Fruit fly (Drosophila melanogaster) whole organism, embryonic: ENCODE results near the gene Srg3.

Source experiments
- Asciz ChIP-seq: fragments of 200-800 bp; sonication (Bioruptor generic); optimal IDR thresholded peaks from 2 replicates; lab custom pipeline; 2017; ENCODE audit warnings: missing biosample characterization, mild to moderate bottlenecking, missing genetic modification characterization, missing genetic modification reagents
- Blimp-1 ChIP-seq: fragments of 200-800 bp; sonication (Bioruptor generic); optimal IDR thresholded peaks from 3 replicates; lab custom pipeline; 2018; ENCODE audit warnings: missing biosample characterization, missing genetic modification characterization, mild to moderate bottlenecking, moderate library complexity, missing genetic modification reagents
- C15 ChIP-seq: fragments of 200-800 bp; sonication (Bioruptor generic); IDR thresholded peaks from 3 replicates; pipeline ENCODE4 v1.3.6; 2022; ENCODE audit warnings: missing biosample characterization, missing genetic modification characterization
- CG10366 ChIP-seq: fragments of 200-800 bp; sonication (Bioruptor generic); IDR thresholded peaks from 2 replicates; pipeline ENCODE4 v1.3.6; 2022; ENCODE audit warnings: missing biosample characterization, missing genetic modification characterization
- CG11560 ChIP-seq: fragments of 200-800 bp; sonication (Bioruptor generic); IDR thresholded peaks from 3 replicates; pipeline ENCODE4 v1.3.6; 2022; ENCODE audit warnings: missing biosample characterization, missing genetic modification characterization
- CG12236 ChIP-seq: fragments of 200-800 bp; sonication (Bioruptor generic); optimal IDR thresholded peaks from 2 replicates; lab custom pipeline; 2016; ENCODE audit warnings: missing biosample characterization, missing genetic modification characterization
- CG12769 ChIP-seq: fragments of 200-800 bp; sonication (Bioruptor generic); optimal IDR thresholded peaks from 2 replicates; lab custom pipeline; 2019; ENCODE audit warnings: missing biosample characterization, mild to moderate bottlenecking, missing genetic modification characterization, moderate library complexity
- CG14014 ChIP-seq: fragments of 200-800 bp; sonication (Bioruptor generic); IDR thresholded peaks from 2 replicates; pipeline ENCODE4 v1.3.6; 2022; ENCODE audit warnings: missing biosample characterization, missing genetic modification characterization
- CG14441 ChIP-seq: fragments of 200-800 bp; sonication (Bioruptor generic); IDR thresholded peaks from 2 replicates; pipeline ENCODE4 v1.3.6; 2022; ENCODE audit warnings: missing biosample characterization, missing genetic modification characterization
- CG2120 ChIP-seq: fragments of 200-800 bp; sonication (Bioruptor generic); optimal IDR thresholded peaks from 3 replicates; lab custom pipeline; 2016; ENCODE audit warnings: missing biosample characterization, missing genetic modification characterization
- CG2129 ChIP-seq: fragments of 200-800 bp; sonication (Bioruptor generic); IDR thresholded peaks from 2 replicates; pipeline ENCODE4 v1.3.6; 2022; ENCODE audit warnings: missing biosample characterization, missing genetic modification characterization; ENCODE audit not compliant: partially characterized antibody
- CG2199 ChIP-seq: fragments of 200-800 bp; sonication (Bioruptor generic); IDR thresholded peaks from 3 replicates; pipeline ENCODE4 v1.3.6; 2022; ENCODE audit warnings: missing biosample characterization, missing genetic modification characterization
- CG2889 ChIP-seq: fragments of 200-800 bp; sonication (Bioruptor generic); IDR thresholded peaks from 3 replicates; pipeline ENCODE4 v1.3.6; 2022; ENCODE audit warnings: missing biosample characterization, missing genetic modification characterization
- CG30020 ChIP-seq: fragments of 200-800 bp; optimal IDR thresholded peaks from 2 replicates; lab custom pipeline; 2019; ENCODE audit warnings: missing biosample characterization, mild to moderate bottlenecking, missing genetic modification characterization, moderate library complexity
- CG30403 ChIP-seq: fragments of 200-800 bp; sonication (Bioruptor generic); optimal IDR thresholded peaks from 3 replicates; lab custom pipeline; 2016; ENCODE audit warnings: missing biosample characterization, missing genetic modification characterization
- CG31388 ChIP-seq: fragments of 200-800 bp; sonication (Bioruptor generic); optimal IDR thresholded peaks from 2 replicates; lab custom pipeline; 2016; ENCODE audit warnings: missing biosample characterization, missing genetic modification characterization
- CG32767 ChIP-seq: fragments of 200-800 bp; sonication (Bioruptor generic); IDR thresholded peaks from 2 replicates; pipeline ENCODE4 v1.3.6; 2022; ENCODE audit warnings: missing biosample characterization, missing genetic modification characterization
- CG34224 ChIP-seq: fragments of 200-800 bp; sonication (Bioruptor generic); IDR thresholded peaks from 3 replicates; pipeline ENCODE4 v1.3.6; 2022; ENCODE audit warnings: missing biosample characterization, missing genetic modification characterization; ENCODE audit not compliant: partially characterized antibody
- CG43689 ChIP-seq: fragments of 200-800 bp; sonication (Bioruptor generic); IDR thresholded peaks from 2 replicates; pipeline ENCODE4 v1.3.6; 2022; ENCODE audit warnings: missing biosample characterization, missing genetic modification characterization
- CG6175 ChIP-seq: fragments of 200-800 bp; sonication (Bioruptor generic); IDR thresholded peaks from 3 replicates; pipeline ENCODE4 v1.3.6; 2022; ENCODE audit warnings: missing biosample characterization, missing genetic modification characterization
- CG9609 ChIP-seq: fragments of 200-800 bp; sonication (Bioruptor generic); optimal IDR thresholded peaks from 3 replicates; lab custom pipeline; 2016; ENCODE audit warnings: missing biosample characterization, missing genetic modification characterization
- CG9727 ChIP-seq: fragments of 200-800 bp; sonication (Bioruptor generic); optimal IDR thresholded peaks from 3 replicates; lab custom pipeline; 2017; ENCODE audit warnings: missing biosample characterization, mild to moderate bottlenecking, missing genetic modification characterization
- CrebB ChIP-seq: fragments of 200-800 bp; sonication (Bioruptor generic); optimal IDR thresholded peaks from 3 replicates; lab custom pipeline; 2018; ENCODE audit warnings: missing biosample characterization, mild to moderate bottlenecking, missing genetic modification characterization
- ERR ChIP-seq: fragments of 200-800 bp; sonication (Bioruptor generic); optimal IDR thresholded peaks from 2 replicates; lab custom pipeline; 2016; ENCODE audit warnings: missing biosample characterization, missing genetic modification characterization
- H15 ChIP-seq: fragments of 200-800 bp; sonication (Bioruptor generic); IDR thresholded peaks from 3 replicates; pipeline ENCODE4 v1.3.6; 2022; ENCODE audit warnings: missing biosample characterization, missing genetic modification characterization
- Ravus ChIP-seq: fragments of 200-800 bp; sonication (Bioruptor generic); IDR thresholded peaks from 2 replicates; pipeline ENCODE4 v1.3.6; 2022; ENCODE audit warnings: missing biosample characterization, missing genetic modification characterization
- Rfx ChIP-seq: fragments of 200-800 bp; sonication (Bioruptor generic); IDR thresholded peaks from 2 replicates; pipeline ENCODE4 v1.3.6; 2022; ENCODE audit warnings: missing biosample characterization, missing genetic modification characterization
- abd-A ChIP-seq: fragments of 200-800 bp; sonication (Bioruptor generic); optimal IDR thresholded peaks from 3 replicates; lab custom pipeline; 2019; ENCODE audit warnings: missing biosample characterization, mild to moderate bottlenecking, missing genetic modification characterization, moderate library complexity
- az2 ChIP-seq: fragments of 200-800 bp; sonication (Bioruptor generic); optimal IDR thresholded peaks from 3 replicates; lab custom pipeline; 2016; ENCODE audit warnings: missing biosample characterization, missing genetic modification characterization
- cas ChIP-seq: fragments of 200-800 bp; sonication (Bioruptor generic); IDR thresholded peaks from 2 replicates; pipeline ENCODE4 v1.3.6; 2022; ENCODE audit warnings: missing biosample characterization, missing genetic modification characterization
- chif ChIP-seq, 2 experiments: fragments of 200-800 bp; sonication (Bioruptor generic); optimal IDR thresholded peaks; 3 replicates each; lab custom pipeline; 2016; ENCODE audit warnings: missing biosample characterization in 2 of 2, missing genetic modification characterization in 2 of 2
- ci ChIP-seq: fragments of 200-800 bp; sonication (Bioruptor generic); IDR thresholded peaks from 3 replicates; pipeline ENCODE4 v1.3.6; 2022; ENCODE audit warnings: missing biosample characterization, missing genetic modification characterization
- crol ChIP-seq: fragments of 200-800 bp; sonication (Bioruptor generic); IDR thresholded peaks from 2 replicates; pipeline ENCODE4 v1.3.6; 2022; ENCODE audit warnings: missing biosample characterization, missing genetic modification characterization
- cwo ChIP-seq: fragments of 200-800 bp; sonication (Bioruptor generic); optimal IDR thresholded peaks from 3 replicates; lab custom pipeline; 2017; ENCODE audit warnings: missing biosample characterization, missing genetic modification characterization, mild to moderate bottlenecking, moderate library complexity, missing genetic modification reagents
- exex ChIP-seq: fragments of 200-800 bp; sonication (Bioruptor generic); optimal IDR thresholded peaks from 4 replicates; lab custom pipeline; 2018; ENCODE audit warnings: missing biosample characterization, mild to moderate bottlenecking, missing genetic modification characterization, moderate library complexity
- ftz-f1 ChIP-seq: fragments of 200-800 bp; sonication (Bioruptor generic); optimal IDR thresholded peaks from 2 replicates; lab custom pipeline; 2016; ENCODE audit warnings: missing biosample characterization, missing genetic modification characterization
- gsb-n ChIP-seq: fragments of 200-800 bp; sonication (Bioruptor generic); optimal IDR thresholded peaks from 3 replicates; lab custom pipeline; 2018; ENCODE audit warnings: missing biosample characterization, mild to moderate bottlenecking, missing genetic modification characterization
- her ChIP-seq: fragments of 200-800 bp; sonication (Bioruptor generic); optimal IDR thresholded peaks from 2 replicates; lab custom pipeline; 2016; ENCODE audit warnings: missing biosample characterization, missing genetic modification characterization
- ind ChIP-seq: fragments of 200-800 bp; sonication (Bioruptor generic); optimal IDR thresholded peaks from 3 replicates; lab custom pipeline; 2016; ENCODE audit warnings: missing biosample characterization, missing genetic modification characterization
- jigr1 ChIP-seq: fragments of 200-800 bp; sonication (Bioruptor generic); IDR thresholded peaks from 3 replicates; pipeline ENCODE4 v1.3.6; 2022; ENCODE audit warnings: missing biosample characterization, missing genetic modification characterization
- lbe ChIP-seq: fragments of 200-800 bp; sonication (Bioruptor generic); optimal IDR thresholded peaks from 2 replicates; lab custom pipeline; 2016; ENCODE audit warnings: missing biosample characterization, mild to moderate bottlenecking, missing genetic modification characterization
- lmd ChIP-seq: fragments of 200-800 bp; sonication (Bioruptor generic); IDR thresholded peaks from 2 replicates; pipeline ENCODE4 v1.3.6; 2022; ENCODE audit warnings: missing biosample characterization, missing genetic modification characterization
- mld ChIP-seq: fragments of 200-800 bp; sonication (Bioruptor generic); IDR thresholded peaks from 3 replicates; pipeline ENCODE4 v1.3.6; 2022; ENCODE audit warnings: missing biosample characterization, missing genetic modification characterization; ENCODE audit not compliant: partially characterized antibody
- pfk ChIP-seq: fragments of 200-800 bp; sonication (Bioruptor generic); optimal IDR thresholded peaks from 2 replicates; lab custom pipeline; 2018; ENCODE audit warnings: missing biosample characterization, mild to moderate bottlenecking, missing genetic modification characterization, moderate library complexity
- row ChIP-seq: fragments of 200-800 bp; sonication (Bioruptor generic); IDR thresholded peaks from 3 replicates; pipeline ENCODE4 v1.3.6; 2022; ENCODE audit warnings: missing biosample characterization, missing genetic modification characterization
- sd ChIP-seq: fragments of 200-800 bp; sonication (Bioruptor generic); optimal IDR thresholded peaks from 3 replicates; lab custom pipeline; 2018; ENCODE audit warnings: missing biosample characterization, mild to moderate bottlenecking, missing genetic modification characterization, moderate library complexity
- tup ChIP-seq: fragments of 200-800 bp; sonication (Bioruptor generic); optimal IDR thresholded peaks from 2 replicates; lab custom pipeline; 2016; ENCODE audit warnings: missing biosample characterization, mild to moderate bottlenecking, missing genetic modification characterization, moderate library complexity
- unc-4 ChIP-seq: fragments of 200-800 bp; sonication (Bioruptor generic); IDR thresholded peaks from 2 replicates; pipeline ENCODE4 v1.3.6; 2022; ENCODE audit warnings: missing biosample characterization, missing genetic modification characterization; ENCODE audit not compliant: partially characterized antibody
- unpg ChIP-seq: fragments of 200-800 bp; sonication (Bioruptor generic); optimal IDR thresholded peaks from 3 replicates; lab custom pipeline; 2018; ENCODE audit warnings: missing biosample characterization, mild to moderate bottlenecking, missing genetic modification characterization, moderate library complexity
- zen ChIP-seq: fragments of 200-800 bp; sonication (Bioruptor generic); optimal IDR thresholded peaks from 3 replicates; lab custom pipeline; 2018; ENCODE audit warnings: missing biosample characterization, mild to moderate bottlenecking, missing genetic modification characterization, moderate library complexity

Srg3 gene

dm6 chr3L:9426656-9427294 lies 16.3 kb upstream of the Srg3 start, which contains the start of the genes Atat and Shc (continued):
- TF ChIP-seq Blimp-1 (GFP tag; lab: Kevin White, UChicago) = peak; percentile 96
- peak; percentile 98 for TF ChIP-seq CG31388 (GFP tag; lab: Kevin White, UChicago)
- peak; percentile 100 for TF ChIP-seq Rfx (GFP tag; lab: Robert Waterston, UW)
- TF ChIP-seq CG12769 (tag; lab: Kevin White, UChicago) = peak; percentile 100
- peak; percentile 100 for TF ChIP-seq H15 (GFP tag; lab: Robert Waterston, UW)
- peak; percentile 97 for TF ChIP-seq CrebB (tag; lab: Kevin White, UChicago)
- peak; percentile 98 for TF ChIP-seq CG32767 (GFP tag; lab: Robert Waterston, UW)
- peak; percentile 99 for TF ChIP-seq az2
- TF ChIP-seq ci = peak; percentile 99
- TF ChIP-seq row = peak; percentile 100
- peak; percentile 100 for TF ChIP-seq CG2889 (GFP tag; lab: Robert Waterston, UW)
- peak; percentile 96 for TF ChIP-seq cwo (GFP tag; lab: Kevin White, UChicago)
- peak; percentile 100 for TF ChIP-seq jigr1 (GFP tag; lab: Robert Waterston, UW)
- peak; percentile 97 for TF ChIP-seq gsb-n (tag; lab: Kevin White, UChicago)
- TF ChIP-seq exex (tag; lab: Kevin White, UChicago) = peak; percentile 91
- peak; percentile 98 for TF ChIP-seq unpg (GFP tag; lab: Kevin White, UChicago)
- peak; percentile 99 for TF ChIP-seq zen (tag; lab: Kevin White, UChicago)
- TF ChIP-seq tup (GFP tag; lab: Kevin White, UChicago) = peak; percentile 99
- TF ChIP-seq Ravus (GFP tag; lab: Robert Waterston, UW) = peak; percentile 99
- peak; percentile 99 for TF ChIP-seq CG6175 (GFP tag; lab: Robert Waterston, UW)
- TF ChIP-seq CG14014 (GFP tag; lab: Robert Waterston, UW) = peak; percentile 99
- peak; percentile 96 for TF ChIP-seq CG11560
- peak; percentile 94 for TF ChIP-seq ftz-f1 (GFP tag; lab: Kevin White, UChicago)
- peak; percentile 85 for TF ChIP-seq crol
- peak; percentile 86 for TF ChIP-seq CG34224 (GFP tag; lab: Robert Waterston, UW)
- peak; percentile 100 for TF ChIP-seq lmd (GFP tag; lab: Robert Waterston, UW)
- TF ChIP-seq CG43689 = peak; percentile 98
- TF ChIP-seq CG30020 (tag; lab: Kevin White, UChicago) = peak; percentile 90
- TF ChIP-seq cas = peak; percentile 99
- TF ChIP-seq CG2120 = peak; percentile 100
- TF ChIP-seq CG14441 (GFP tag; lab: Robert Waterston, UW) = peak; percentile 100
- TF ChIP-seq CG2129 (GFP tag; lab: Robert Waterston, UW) = peak; percentile 76
- peak; percentile 100 for TF ChIP-seq ind (GFP tag; lab: Kevin White, UChicago)
- TF ChIP-seq CG30403 = peak; percentile 100
- peak; percentile 66 for TF ChIP-seq pfk (GFP tag; lab: Kevin White, UChicago)
- TF ChIP-seq CG12236 (GFP tag; lab: Kevin White, UChicago) = peak; percentile 98
- peak; percentile 85 for TF ChIP-seq abd-A (tag; lab: Kevin White, UChicago)
- TF ChIP-seq CG9609 (GFP tag; lab: Kevin White, UChicago) = peak; percentile 100
- peak; percentile 92 for TF ChIP-seq Asciz
- peak; percentile 99 for TF ChIP-seq CG2199 (GFP tag; lab: Robert Waterston, UW)
- TF ChIP-seq CG9727 (GFP tag; lab: Kevin White, UChicago) = peak; percentile 99
- TF ChIP-seq ERR (GFP tag; lab: Kevin White, UChicago) = peak; percentile 99
- TF ChIP-seq unc-4 (GFP tag; lab: Robert Waterston, UW) = peak; percentile 95
- peak; percentile 97 for TF ChIP-seq her (GFP tag; lab: Kevin White, UChicago)
- peak; percentile 93 for TF ChIP-seq sd (tag; lab: Kevin White, UChicago)
- peak; percentile 97 for TF ChIP-seq lbe (GFP tag; lab: Kevin White, UChicago)
- TF ChIP-seq CG10366 (GFP tag; lab: Robert Waterston, UW) = peak; percentile 100
- 0 out of 3 replicates have a peak, but pooled peaks have one; percentile 33 for TF ChIP-seq mld (GFP tag; lab: Robert Waterston, UW)
- peak; percentile 99 for TF ChIP-seq C15
- TF ChIP-seq chif (GFP tag; optimal IDR thresholded peaks at IDR 0.05; lab: Kevin White, UChicago) = peak; percentile 99 to 100
